Fruit fly (Drosophila melanogaster) whole organism, pupa: ENCODE measurements around the gene Eig71Eb.

Experiments
- CG15710 ChIP-seq: fragments of 200-800 bp; sonication (Bioruptor generic); optimal IDR thresholded peaks from 2 replicates; lab custom pipeline; 2018; ENCODE audit warnings: missing biosample characterization, mild to moderate bottlenecking, missing genetic modification characterization, moderate library complexity
- CG32121 ChIP-seq: fragments of 200-800 bp; sonication (Bioruptor generic); IDR thresholded peaks from 2 replicates; pipeline ENCODE4 v1.3.6; 2022; ENCODE audit warnings: missing biosample characterization, missing genetic modification characterization
- D1 ChIP-seq: fragments of 200-800 bp; sonication (Bioruptor generic); optimal IDR thresholded peaks from 2 replicates; lab custom pipeline; 2018; ENCODE audit warnings: missing biosample characterization, mild to moderate bottlenecking, missing genetic modification characterization, moderate library complexity
- Snoo ChIP-seq: fragments of 200-800 bp; sonication (Bioruptor generic); optimal IDR thresholded peaks from 3 replicates; lab custom pipeline; 2017; ENCODE audit warnings: missing biosample characterization, mild to moderate bottlenecking, missing genetic modification characterization, inconsistent platforms

DNA sequence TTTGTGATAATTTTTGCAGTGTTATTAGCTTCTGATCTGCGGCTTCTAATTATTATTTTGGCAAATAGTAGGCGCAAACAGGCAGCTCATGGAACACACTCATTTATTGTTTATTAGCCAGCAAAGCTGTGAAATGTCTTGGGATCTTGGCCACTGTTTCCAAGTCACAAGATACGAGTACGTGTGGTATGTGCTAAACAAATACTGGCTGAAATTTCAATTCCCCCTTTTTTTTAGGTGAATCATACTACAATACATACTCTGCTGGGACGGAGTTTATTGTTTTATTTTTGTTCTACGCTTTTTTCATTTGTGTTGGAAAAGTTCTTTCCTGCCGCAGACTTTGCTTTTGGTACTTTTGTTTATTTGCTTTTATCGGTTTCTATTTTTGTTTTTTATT, 18.7 kb upstream of the Eig71Eb start:
- no peak for TF ChIP-seq Snoo (tag; lab: Kevin White, UChicago)
- TF ChIP-seq CG32121 (GFP tag; lab: Robert Waterston, UW) = no peak
- TF ChIP-seq D1 = no peak
- no peak for TF ChIP-seq CG15710 (tag; lab: Kevin White, UChicago)
